Fruit fly (Drosophila melanogaster) S2 (cell line): ENCODE measurements around the gene CG32264.

Experiments used
- CG8478 ChIP-seq: fragments of >200 bp; optimal IDR thresholded peaks from 2 replicates; lab custom pipeline; 2018
- CTCF ChIP-seq, 2 experiments: fragments of >200 bp; optimal IDR thresholded peaks; 2 replicates each; lab custom pipeline; 2018

DNA sequence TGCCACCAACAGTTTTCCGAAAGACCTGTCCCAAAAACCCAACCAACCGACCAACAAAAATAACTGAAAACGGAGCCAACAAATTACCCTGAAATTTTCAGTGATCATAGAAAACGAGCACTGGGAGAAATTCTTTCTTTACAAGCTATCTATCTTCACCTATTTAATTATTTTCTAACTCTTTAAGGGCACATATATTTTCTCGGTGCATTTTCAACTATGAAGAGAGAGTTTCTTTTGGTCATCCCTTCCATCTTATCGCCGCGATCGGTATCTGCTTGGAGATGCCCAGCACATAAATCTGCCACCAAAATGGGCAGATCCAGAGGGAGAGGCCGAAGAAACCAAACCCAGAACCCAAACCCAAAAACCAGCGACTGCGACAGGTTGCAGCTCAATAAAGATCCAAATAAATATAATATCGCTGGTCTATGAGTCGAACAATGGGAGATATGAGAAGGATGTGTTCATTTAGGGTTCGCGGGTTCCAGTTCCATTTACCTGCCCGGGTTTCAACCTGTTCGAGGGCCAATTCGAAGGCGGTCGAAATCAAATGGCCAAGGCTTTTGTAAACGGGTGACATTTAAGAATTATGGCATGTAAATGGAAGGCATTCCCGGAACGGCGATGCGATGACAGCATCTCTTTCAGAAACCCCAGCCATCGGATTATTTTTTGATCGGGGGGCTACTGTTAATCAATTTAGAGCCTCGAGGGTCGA, 36.9 kb upstream of the CG32264 start:
- TF ChIP-seq CTCF (optimal IDR thresholded peaks at IDR 0.05; lab: Kevin White, UChicago) (no peak), CG8478 (lab: Kevin White, UChicago) (no peak)
